Worm (Caenorhabditis elegans) whole organism, early embryonic: ENCODE data around the gene nhr-149.

Experiments
- B0310.2 ChIP-seq: sonication (generic microtip); optimal IDR thresholded peaks from 2 replicates; lab custom pipeline; 2016; ENCODE audit warnings: mild to moderate bottlenecking, missing genetic modification characterization, missing compliant biosample characterization
- F13C5.2 ChIP-seq: sonication (generic microtip); optimal IDR thresholded peaks from 2 replicates; lab custom pipeline; 2017; ENCODE audit warnings: mild to moderate bottlenecking, missing genetic modification characterization, inconsistent platforms, missing compliant biosample characterization
- aly-1 ChIP-seq: sonication (generic microtip); optimal IDR thresholded peaks from 2 replicates; lab custom pipeline; 2016; ENCODE audit warnings: missing genetic modification characterization, missing compliant biosample characterization
- ama-1 ChIP-seq: fragments of 150-350 bp; optimal IDR thresholded peaks from 2 replicates; lab custom pipeline; 2014
- ceh-13 ChIP-seq: fragments of 200-800 bp; sonication (Bioruptor generic); optimal IDR thresholded peaks from 2 replicates; lab custom pipeline; 2018; ENCODE audit warnings: mild to moderate bottlenecking, missing genetic modification characterization, missing compliant biosample characterization
- ceh-36 ChIP-seq: sonication (generic microtip); optimal IDR thresholded peaks from 2 replicates; lab custom pipeline; 2016; ENCODE audit warnings: missing genetic modification characterization, inconsistent platforms, missing compliant biosample characterization
- flt-1 ChIP-seq: fragments of 200-800 bp; sonication (Bioruptor generic); IDR thresholded peaks from 2 replicates; pipeline ENCODE4 v1.3.6; 2022; ENCODE audit warnings: missing genetic modification characterization, missing compliant biosample characterization
- hmg-4 ChIP-seq: fragments of 200-800 bp; sonication (Bioruptor generic); optimal IDR thresholded peaks from 2 replicates; lab custom pipeline; 2018; ENCODE audit warnings: mild to moderate bottlenecking, missing genetic modification characterization, missing compliant biosample characterization
- pes-1 ChIP-seq: fragments of 200-800 bp; sonication (Bioruptor generic); IDR thresholded peaks from 2 replicates; pipeline ENCODE4 v1.3.6; 2022; ENCODE audit warnings: missing genetic modification reagents, missing genetic modification characterization, missing compliant biosample characterization
- scrt-1 ChIP-seq: fragments of 200-800 bp; sonication (Bioruptor generic); IDR thresholded peaks from 2 replicates; pipeline ENCODE4 v1.3.6; 2022; ENCODE audit warnings: missing genetic modification characterization, missing compliant biosample characterization
- tbx-11 ChIP-seq: fragments of 200-800 bp; sonication (Bioruptor generic); IDR thresholded peaks from 2 replicates; pipeline ENCODE4 v1.3.6; 2022; ENCODE audit warnings: missing genetic modification characterization, missing compliant biosample characterization
- tbx-37 ChIP-seq: fragments of 200-800 bp; sonication (Bioruptor generic); conservative IDR thresholded peaks from 2 replicates; pipeline ENCODE4 v1.3.6; 2022; ENCODE audit warnings: missing genetic modification reagents, missing genetic modification characterization, missing compliant biosample characterization
- tra-4 ChIP-seq: sonication (generic microtip); optimal IDR thresholded peaks from 2 replicates; lab custom pipeline; 2017; ENCODE audit warnings: missing genetic modification characterization, missing compliant biosample characterization

DNA sequence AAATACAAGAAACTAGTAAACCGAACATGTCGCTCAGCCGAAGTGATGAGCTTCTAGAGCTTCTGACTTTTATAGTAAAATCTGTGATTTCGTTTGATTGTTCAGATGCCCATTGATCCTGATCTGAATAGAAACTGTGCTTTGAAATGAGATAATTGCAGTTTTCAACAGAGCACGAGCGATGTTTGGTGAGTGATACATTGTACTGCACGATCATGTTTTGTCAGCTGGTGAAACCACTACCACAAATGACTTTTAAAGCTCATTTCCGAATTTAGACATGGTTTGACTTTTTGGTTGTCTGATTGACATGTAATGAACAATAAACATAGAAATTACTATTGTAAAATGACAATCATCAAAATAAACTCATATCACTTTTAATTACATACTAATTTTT lies 6.0 kb upstream of the nhr-149 start, which contains the start of gene tag-293:
- TF ChIP-seq tbx-37 (no peak), scrt-1 (GFP tag; lab: Robert Waterston, UW) (no peak), flt-1 (no peak), ceh-13 (GFP tag; lab: Kevin White, UChicago) (no peak), ama-1 (lab: Kevin White, UChicago) (no peak), F13C5.2 (tag; lab: Kevin White, UChicago) (no peak), aly-1 (tag; lab: Kevin White, UChicago) (no peak), B0310.2 (tag; lab: Kevin White, UChicago) (no peak), ceh-36 (no peak), tra-4 (tag; lab: Kevin White, UChicago) (no peak), tbx-11 (GFP tag; lab: Robert Waterston, UW) (no peak), hmg-4 (GFP tag; lab: Kevin White, UChicago) (no peak), pes-1 (GFP tag; lab: Robert Waterston, UW) (no peak)
